Worm (Caenorhabditis elegans) whole organism, midembryonic: ENCODE measurements around the gene asp-5.

Source experiments
- T22C8.4 ChIP-seq: fragments of 200-800 bp; sonication (Bioruptor generic); IDR thresholded peaks from 2 replicates; pipeline ENCODE4 v1.3.6; 2022; ENCODE audit warnings: missing genetic modification characterization, missing compliant biosample characterization
- flt-1 ChIP-seq: fragments of 200-800 bp; sonication (Bioruptor generic); IDR thresholded peaks from 2 replicates; pipeline ENCODE4 v1.3.6; 2022; ENCODE audit warnings: missing genetic modification characterization, missing compliant biosample characterization
- med-1 ChIP-seq: sonication (generic microtip); optimal IDR thresholded peaks from 2 replicates; lab custom pipeline; 2017; ENCODE audit warnings: missing genetic modification characterization, mild to moderate bottlenecking, missing compliant biosample characterization, antibody characterized with exemption, missing genetic modification reagents; ENCODE audit not compliant: insufficient read depth
- ref-1 ChIP-seq: fragments of 200-800 bp; sonication (Bioruptor generic); conservative IDR thresholded peaks from 2 replicates; pipeline ENCODE4 v1.3.6; 2022; ENCODE audit warnings: missing genetic modification reagents, missing genetic modification characterization, missing compliant biosample characterization
- tab-1 ChIP-seq: fragments of 200-800 bp; sonication (Bioruptor generic); IDR thresholded peaks from 2 replicates; pipeline ENCODE4 v1.3.6; 2022; ENCODE audit warnings: missing genetic modification characterization, missing compliant biosample characterization

ce11 chrV:8242798-8243197 is 29.4 kb upstream of the asp-5 start, which contains the start of gene C16D9.4:
- TF ChIP-seq tab-1 (GFP tag; lab: Robert Waterston, UW) (no peak), med-1 (GFP tag; lab: Kevin White, UChicago) (no peak), flt-1 (no peak), T22C8.4 (GFP tag; lab: Robert Waterston, UW) (no peak), ref-1 (GFP tag; lab: Robert Waterston, UW) (no peak)
